Worm (Caenorhabditis elegans) whole organism, L3 larva: ENCODE measurements around the gene T13C2.7.

Source experiments
- R02D3.7 ChIP-seq: fragments of 150-350 bp; optimal IDR thresholded peaks from 2 replicates; lab custom pipeline; 2014; ENCODE audit warnings: missing biosample characterization, missing genetic modification characterization
- ZK546.5 ChIP-seq: sonication (generic microtip); optimal IDR thresholded peaks from 2 replicates; lab custom pipeline; 2017; ENCODE audit warnings: missing biosample characterization, missing genetic modification characterization
- aly-2 ChIP-seq: fragments of 150-350 bp; optimal IDR thresholded peaks from 2 replicates; lab custom pipeline; 2014; ENCODE audit warnings: missing biosample characterization, missing genetic modification characterization
- ama-1 ChIP-seq: fragments of 150-350 bp; optimal IDR thresholded peaks from 2 replicates; lab custom pipeline; 2018
- ceh-28 ChIP-seq: fragments of 150-350 bp; optimal IDR thresholded peaks from 2 replicates; lab custom pipeline; 2014; ENCODE audit warnings: missing biosample characterization, missing genetic modification reagents, missing genetic modification characterization
- ceh-9 ChIP-seq: sonication (generic microtip); optimal IDR thresholded peaks from 2 replicates; lab custom pipeline; 2018; ENCODE audit warnings: missing biosample characterization, missing genetic modification characterization
- daf-12 ChIP-seq: fragments of 150-350 bp; optimal IDR thresholded peaks from 2 replicates; lab custom pipeline; 2014; ENCODE audit warnings: missing biosample characterization, missing genetic modification reagents, missing genetic modification characterization
- egl-27 ChIP-seq: sonication (generic microtip); optimal IDR thresholded peaks from 4 replicates; lab custom pipeline; 2017; ENCODE audit warnings: missing biosample characterization, missing genetic modification reagents, missing genetic modification characterization
- egl-5 ChIP-seq: fragments of 150-350 bp; optimal IDR thresholded peaks from 2 replicates; lab custom pipeline; 2017; ENCODE audit warnings: missing biosample characterization, missing genetic modification reagents, missing genetic modification characterization, inconsistent platforms
- elt-1 ChIP-seq: fragments of 150-350 bp; optimal IDR thresholded peaks from 2 replicates; lab custom pipeline; 2014; ENCODE audit warnings: missing biosample characterization, missing genetic modification characterization
- eor-1 ChIP-seq, 2 experiments: fragments of 150-350 bp; optimal IDR thresholded peaks; 2 replicates each; lab custom pipeline; 2014 to 2018; ENCODE audit warnings: missing biosample characterization in 2 of 2, missing genetic modification characterization in 2 of 2
- fkh-10 ChIP-seq: sonication (generic microtip); optimal IDR thresholded peaks from 2 replicates; lab custom pipeline; 2017; ENCODE audit warnings: missing biosample characterization, missing genetic modification reagents, missing genetic modification characterization
- fos-1 ChIP-seq: fragments of 150-350 bp; optimal IDR thresholded peaks from 2 replicates; lab custom pipeline; 2014; ENCODE audit warnings: missing biosample characterization, missing genetic modification characterization
- hmg-11 ChIP-seq: sonication (generic microtip); optimal IDR thresholded peaks from 2 replicates; lab custom pipeline; 2016; ENCODE audit warnings: missing genetic modification characterization, missing compliant biosample characterization
- lin-39 ChIP-seq: fragments of 150-350 bp; optimal IDR thresholded peaks from 2 replicates; lab custom pipeline; 2018; ENCODE audit warnings: missing biosample characterization, missing genetic modification reagents, missing genetic modification characterization
- lsy-12 ChIP-seq: sonication (generic microtip); optimal IDR thresholded peaks from 2 replicates; lab custom pipeline; 2016; ENCODE audit warnings: mild to moderate bottlenecking, missing genetic modification characterization, missing compliant biosample characterization
- nfya-1 ChIP-seq: sonication (generic microtip); optimal IDR thresholded peaks from 2 replicates; lab custom pipeline; 2017; ENCODE audit warnings: missing genetic modification characterization, mild to moderate bottlenecking, missing compliant biosample characterization, antibody characterized with exemption, moderate library complexity; ENCODE audit not compliant: insufficient read depth
- nhr-11 ChIP-seq: fragments of 150-350 bp; optimal IDR thresholded peaks from 2 replicates; lab custom pipeline; 2014; ENCODE audit warnings: missing biosample characterization, missing genetic modification characterization
- nhr-237 ChIP-seq: fragments of 150-350 bp; optimal IDR thresholded peaks from 2 replicates; lab custom pipeline; 2014; ENCODE audit warnings: missing biosample characterization, missing genetic modification characterization
- nhr-25 ChIP-seq: sonication (generic microtip); optimal IDR thresholded peaks from 2 replicates; lab custom pipeline; 2017; ENCODE audit warnings: missing biosample characterization, missing genetic modification characterization
- nhr-28 ChIP-seq: fragments of 150-350 bp; optimal IDR thresholded peaks from 2 replicates; lab custom pipeline; 2014; ENCODE audit warnings: missing biosample characterization, missing genetic modification characterization
- nhr-43 ChIP-seq: sonication (generic microtip); optimal IDR thresholded peaks from 2 replicates; lab custom pipeline; 2016; ENCODE audit warnings: mild to moderate bottlenecking, missing genetic modification characterization, missing compliant biosample characterization; ENCODE audit not compliant: poor library complexity, severe bottlenecking
- nhr-67 ChIP-seq: fragments of 150-350 bp; optimal IDR thresholded peaks from 2 replicates; lab custom pipeline; 2014; ENCODE audit warnings: missing biosample characterization, missing genetic modification characterization
- nhr-76 ChIP-seq: fragments of 150-350 bp; sonication (generic microtip); optimal IDR thresholded peaks from 5 replicates; lab custom pipeline; 2014; ENCODE audit warnings: missing biosample characterization, missing genetic modification characterization
- pha-4 ChIP-seq: fragments of 150-350 bp; optimal IDR thresholded peaks from 2 replicates; lab custom pipeline; 2014; ENCODE audit warnings: missing biosample characterization, missing genetic modification reagents, missing genetic modification characterization
- pqm-1 ChIP-seq: fragments of 150-350 bp; optimal IDR thresholded peaks from 2 replicates; lab custom pipeline; 2017; ENCODE audit warnings: missing biosample characterization, missing genetic modification characterization, inconsistent platforms
- sea-2 ChIP-seq: fragments of 150-350 bp; sonication (generic microtip); optimal IDR thresholded peaks from 4 replicates; lab custom pipeline; 2014; ENCODE audit warnings: missing biosample characterization, missing genetic modification reagents, missing genetic modification characterization
- skn-1 ChIP-seq: fragments of 150-350 bp; optimal IDR thresholded peaks from 2 replicates; lab custom pipeline; 2014; ENCODE audit warnings: missing biosample characterization, missing genetic modification characterization
- snpc-4 ChIP-seq: fragments of 150-350 bp; optimal IDR thresholded peaks from 2 replicates; lab custom pipeline; 2014; ENCODE audit warnings: missing biosample characterization, missing genetic modification characterization
- tbx-2 ChIP-seq: sonication (generic microtip); optimal IDR thresholded peaks from 2 replicates; lab custom pipeline; 2016; ENCODE audit warnings: mild to moderate bottlenecking, missing genetic modification characterization, missing compliant biosample characterization
- unc-39 ChIP-seq: sonication (generic microtip); optimal IDR thresholded peaks from 4 replicates; lab custom pipeline; 2017; ENCODE audit warnings: missing biosample characterization, missing genetic modification characterization
- unc-62 ChIP-seq: fragments of 150-350 bp; sonication (generic microtip); optimal IDR thresholded peaks from 4 replicates; lab custom pipeline; 2014; ENCODE audit warnings: missing biosample characterization, missing genetic modification reagents, missing genetic modification characterization
- zag-1 ChIP-seq: fragments of 150-350 bp; optimal IDR thresholded peaks from 2 replicates; lab custom pipeline; 2014; ENCODE audit warnings: missing biosample characterization, missing genetic modification characterization

T13C2.7 gene

DNA sequence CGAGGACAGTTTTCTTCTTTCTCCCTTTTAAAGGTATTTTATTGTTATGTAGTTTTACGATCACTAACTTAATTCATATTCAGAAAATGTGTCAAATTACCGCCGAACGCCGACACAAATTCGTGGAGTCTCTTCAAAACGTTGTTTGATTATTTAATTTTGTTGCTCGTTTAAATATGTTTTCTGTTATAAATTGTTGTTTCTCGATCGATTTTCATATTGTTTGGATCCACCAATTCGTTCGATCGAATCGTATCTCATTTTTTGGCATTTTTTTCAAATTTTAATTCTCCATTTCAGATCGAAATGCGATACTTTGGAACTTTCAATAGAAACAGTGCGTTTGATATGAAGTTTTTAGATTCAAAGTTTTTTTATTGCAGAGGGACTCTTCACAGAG is 36.6 kb upstream of the T13C2.7 start, which contains the start of gene F41G3.6:
F41G3.6 (plus strand) TSS at position 301 of the 400 bp plus-strand sequence.
- TF ChIP-seq snpc-4 (tag; lab: Kevin White, UChicago) (no peak), R02D3.7 (tag; lab: Kevin White, UChicago) (no peak), tbx-2 (no peak), daf-12 (no peak), nhr-25 (tag; lab: Kevin White, UChicago) (no peak), ZK546.5 (tag; lab: Kevin White, UChicago) (no peak), skn-1 (tag; lab: Kevin White, UChicago) (no peak), hmg-11 (tag; lab: Kevin White, UChicago) (no peak), nhr-43 (tag; lab: Kevin White, UChicago) (no peak), nhr-67 (no peak), ceh-9 (tag; lab: Kevin White, UChicago) (no peak), nhr-237 (no peak), aly-2 (no peak), nhr-11 (tag; lab: Kevin White, UChicago) (no peak), egl-27 (tag; lab: Kevin White, UChicago) (no peak), unc-39 (tag; lab: Kevin White, UChicago) (no peak), ama-1 (lab: Kevin White, UChicago) (no peak), nhr-28 (no peak), nhr-76 (tag; lab: Kevin White, UChicago) (no peak)

DNA sequence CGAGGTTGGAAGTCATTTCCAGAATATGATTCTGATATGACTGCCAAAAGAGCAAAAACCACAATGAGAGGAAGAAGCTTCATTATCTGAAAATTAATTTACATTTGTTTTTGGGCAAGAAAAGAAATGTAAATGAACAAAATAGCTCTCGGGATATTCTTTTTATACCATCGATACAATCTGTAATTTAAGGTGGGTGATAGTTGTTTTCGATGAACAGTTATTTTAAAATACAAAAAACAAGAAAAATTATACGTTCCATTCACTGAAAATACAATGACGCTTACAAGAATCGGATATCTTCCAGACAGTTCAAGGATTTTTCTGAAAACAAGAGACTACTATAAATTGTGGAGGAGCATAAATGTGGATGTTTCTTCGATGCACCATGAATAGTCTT is 34.6 kb upstream of the T13C2.7 start, which contains the start of gene ins-15:
ins-15 (minus strand) TSS at position 101 of the 400 bp plus-strand sequence.
- TF ChIP-seq lsy-12 (tag; lab: Kevin White, UChicago) (no peak), elt-1 (no peak), egl-5 (tag; lab: Kevin White, UChicago) (no peak), unc-39 (tag; lab: Kevin White, UChicago) (no peak), lin-39 (tag; lab: Kevin White, UChicago) (no peak), pha-4 (tag; lab: Kevin White, UChicago) (no peak), hmg-11 (tag; lab: Kevin White, UChicago) (no peak), ceh-28 (tag; lab: Kevin White, UChicago) (no peak), nhr-11 (tag; lab: Kevin White, UChicago) (no peak), ama-1 (lab: Kevin White, UChicago) (no peak), fkh-10 (no peak), eor-1 (tag; optimal IDR thresholded peaks at IDR 0.05; lab: Kevin White, UChicago) (no peak), fos-1 (tag; lab: Kevin White, UChicago) (no peak), nfya-1 (tag; lab: Kevin White, UChicago) (no peak)
- TF ChIP-seq, all 47 proteins: peak for 0

DNA sequence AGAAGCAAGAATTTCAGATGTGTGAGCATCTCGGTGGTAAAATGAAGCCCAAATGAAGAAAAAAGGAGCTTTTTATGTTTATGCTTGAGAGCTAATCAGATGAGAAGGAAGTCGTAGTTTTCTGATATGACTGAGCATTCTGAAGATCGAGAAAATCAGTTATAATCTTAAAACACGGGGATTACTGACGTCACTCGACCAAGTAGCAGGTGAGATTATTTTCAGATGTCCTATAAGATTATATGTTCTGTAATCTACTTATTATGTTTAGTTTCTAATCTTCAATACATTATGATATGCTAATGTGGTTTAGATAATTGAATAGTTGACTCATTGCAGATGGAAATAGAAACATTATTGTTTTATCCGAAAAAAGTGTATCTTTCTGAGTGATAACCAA is 33.4 kb upstream of the T13C2.7 start, which contains the start of gene ins-14:
ins-14 (minus strand) TSS at position 32 of the 400 bp plus-strand sequence.
- TF ChIP-seq unc-39 (tag; lab: Kevin White, UChicago) = no peak

DNA sequence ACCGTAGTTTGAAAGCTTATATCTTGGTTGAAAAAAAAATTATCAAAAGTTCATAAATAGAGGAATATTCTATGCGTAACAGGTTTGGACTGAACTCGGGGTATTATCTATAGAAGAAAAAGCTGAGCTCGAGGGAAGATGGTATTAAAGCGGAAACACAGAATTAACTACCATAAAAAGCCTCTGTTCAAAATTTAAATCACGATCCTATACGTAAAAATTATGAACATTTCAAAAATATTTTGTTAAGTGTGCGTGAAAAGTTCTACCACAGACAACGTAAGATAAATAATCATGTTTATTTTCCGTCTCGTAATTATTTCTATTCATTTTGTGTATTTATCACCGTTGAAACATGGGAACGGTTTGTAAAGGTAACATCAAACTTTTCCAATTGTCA is 32.8 kb upstream of the T13C2.7 start, which contains the start of gene F41G3.5:
F41G3.5 (plus strand) TSS at position 301 of the 400 bp plus-strand sequence.
- TF ChIP-seq pqm-1 (tag; lab: Kevin White, UChicago) (no peak), skn-1 (tag; lab: Kevin White, UChicago) (no peak), nhr-43 (tag; lab: Kevin White, UChicago) (no peak)
- TF ChIP-seq, all 47 proteins: peak for 0

DNA sequence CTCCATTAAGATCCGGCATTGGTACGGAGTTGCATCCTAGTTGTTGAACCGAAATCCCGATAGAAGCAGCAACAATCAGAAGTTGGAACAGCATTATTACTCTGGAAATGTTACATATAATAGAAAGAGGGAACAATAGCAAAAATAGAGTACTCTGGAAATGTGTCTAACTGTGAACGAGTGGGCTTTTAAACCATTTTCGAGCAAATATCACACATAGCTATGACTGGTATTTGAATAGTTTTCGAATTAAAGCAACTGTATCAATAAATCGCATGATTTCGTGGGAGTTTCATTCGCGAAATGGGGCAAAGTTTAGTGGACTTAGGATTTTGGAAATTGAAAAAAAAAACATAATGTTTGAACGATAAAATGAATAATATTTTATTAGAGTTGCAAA is 29.8 kb upstream of the T13C2.7 start, which contains the start of gene F41G3.10:
F41G3.10 (minus strand) TSS at position 101 of the 400 bp plus-strand sequence.
- TF ChIP-seq daf-12 (no peak), tbx-2 (no peak), skn-1 (tag; lab: Kevin White, UChicago) (no peak), nhr-25 (tag; lab: Kevin White, UChicago) (no peak)

DNA sequence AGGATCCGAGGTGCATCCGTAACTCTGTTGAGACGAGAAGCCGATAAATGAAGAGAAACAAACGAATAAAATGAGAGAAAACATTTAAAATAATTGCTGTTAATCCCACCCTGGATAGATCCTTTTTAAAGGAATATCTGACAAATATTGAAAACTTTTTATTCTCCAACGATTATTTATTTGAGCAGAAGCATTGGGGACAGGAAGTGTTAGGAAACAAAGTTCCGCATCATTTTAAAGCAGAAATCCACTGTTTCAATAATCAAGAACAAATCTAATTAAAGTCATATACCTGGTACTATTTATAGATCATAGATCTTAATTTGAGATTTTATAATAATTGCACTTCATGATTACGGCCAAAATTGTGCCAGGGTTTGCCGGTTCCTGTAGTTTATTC is 28.3 kb upstream of the T13C2.7 start, which contains the start of gene F41G3.20:
F41G3.20 (minus strand) TSS at position 101 of the 400 bp plus-strand sequence.
- TF ChIP-seq elt-1 (no peak), unc-62 (GFP tag; lab: Kevin White, UChicago) (no peak), zag-1 (tag; lab: Kevin White, UChicago) (no peak), lin-39 (tag; lab: Kevin White, UChicago) (no peak), sea-2 (GFP tag; lab: Kevin White, UChicago) (no peak)
